Worm (Caenorhabditis elegans): ENCODE data around the gene srxa-5.

Gene srxa-5

DNA sequence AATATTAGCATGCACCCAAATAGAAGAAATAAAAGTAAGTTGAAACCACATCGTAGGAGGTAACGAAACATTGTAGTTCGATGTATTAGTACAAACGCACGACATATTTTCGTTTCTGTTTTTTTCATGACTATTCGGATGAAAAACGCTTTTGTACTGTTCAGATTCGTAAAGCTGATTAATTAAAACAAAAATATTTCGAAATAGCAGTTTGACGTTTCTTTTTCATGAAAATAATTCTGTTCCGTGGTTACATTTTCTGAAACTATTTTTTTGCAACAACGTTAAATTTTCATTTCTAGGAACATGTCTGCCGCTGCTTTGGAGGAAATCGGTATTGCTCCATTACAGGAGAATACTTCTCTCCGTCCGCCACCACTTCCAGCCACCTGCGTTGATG is 43.3 kb upstream of the srxa-5 start, which contains the start of gene rpt-3:
rpt-3 (plus strand) TSS at position 301 of the 400 bp plus-strand sequence.
- TF ChIP-seq blmp-1 (tag; optimal IDR thresholded peaks at IDR 0.05; ENCODE audit: insufficient read depth) (no peak), alr-1 (tag; optimal IDR thresholded peaks at IDR 0.05) (no peak), ztf-1 (GFP tag; conservative IDR thresholded peaks at IDR 0.05) (no peak), lsy-2 (tag; optimal IDR thresholded peaks at IDR 0.05) (no peak), elt-1 (tag; optimal IDR thresholded peaks at IDR 0.05) (no peak), zag-1 (tag; optimal IDR thresholded peaks at IDR 0.05) (no peak), mdl-1 (tag; optimal IDR thresholded peaks at IDR 0.05) (no peak), F13H6.1 (tag; optimal IDR thresholded peaks at IDR 0.05) (no peak)

DNA sequence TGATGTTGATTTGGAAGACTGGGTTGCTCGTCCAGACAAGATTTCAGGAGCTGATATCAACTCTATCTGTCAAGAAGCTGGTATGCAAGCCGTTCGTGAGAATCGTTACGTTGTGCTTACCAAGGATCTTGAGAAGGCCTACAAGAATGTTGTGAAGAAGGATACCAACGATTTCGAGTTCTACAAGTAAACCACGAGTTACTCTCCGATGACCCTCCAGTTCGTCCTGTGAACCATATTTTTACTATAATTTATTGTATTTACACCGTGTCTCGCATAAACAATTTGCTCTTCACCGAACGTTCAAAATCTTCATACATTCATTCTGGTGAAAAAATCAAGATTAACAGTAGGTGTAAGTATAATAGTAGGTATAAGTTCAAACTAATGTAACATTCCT is 41.8 kb upstream of the srxa-5 start:
- no peak for TF ChIP-seq nhr-12 (tag; optimal IDR thresholded peaks at IDR 0.05)
- no peak for TF ChIP-seq peb-1 (tag; optimal IDR thresholded peaks at IDR 0.05)
- no peak for TF ChIP-seq sem-4 (tag; optimal IDR thresholded peaks at IDR 0.05)
- TF ChIP-seq nhr-23 (tag; optimal IDR thresholded peaks at IDR 0.05) = no peak
- TF ChIP-seq dmd-4 (tag; optimal IDR thresholded peaks at IDR 0.05) = no peak
- TF ChIP-seq mbf-1 (tag; optimal IDR thresholded peaks at IDR 0.05) = no peak
- no peak for TF ChIP-seq ceh-82 (tag; optimal IDR thresholded peaks at IDR 0.05)
- TF ChIP-seq unc-39 (tag; optimal IDR thresholded peaks at IDR 0.05) = no peak

DNA sequence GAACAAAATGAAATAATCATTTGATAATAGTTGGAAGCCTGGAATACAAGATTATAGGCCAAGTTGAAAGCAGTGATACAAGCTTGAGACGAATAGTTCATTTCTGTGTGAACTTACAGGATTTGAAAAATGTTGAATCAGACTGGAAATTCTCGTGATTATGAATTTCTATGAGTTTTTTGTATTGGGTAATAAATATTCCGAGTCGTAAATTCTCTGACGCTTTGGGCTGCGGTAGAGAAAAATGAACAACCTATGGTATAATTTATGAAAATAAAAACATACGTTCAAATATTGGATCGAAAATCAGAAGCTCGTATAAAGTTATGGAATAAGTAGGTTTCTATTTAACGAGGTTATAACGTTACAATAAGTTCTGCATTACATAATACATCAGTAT is 39.9 kb upstream of the srxa-5 start, which contains the start of gene srb-11:
srb-11 (minus strand) TSS at position 101 of the 400 bp plus-strand sequence.
- TF ChIP-seq peb-1 (tag; optimal IDR thresholded peaks at IDR 0.05) (no peak), mab-5 (tag; optimal IDR thresholded peaks at IDR 0.05) (no peak), R02D3.7 (tag; optimal IDR thresholded peaks at IDR 0.05) (no peak), elt-3 (tag; optimal IDR thresholded peaks at IDR 0.05) (no peak)

DNA sequence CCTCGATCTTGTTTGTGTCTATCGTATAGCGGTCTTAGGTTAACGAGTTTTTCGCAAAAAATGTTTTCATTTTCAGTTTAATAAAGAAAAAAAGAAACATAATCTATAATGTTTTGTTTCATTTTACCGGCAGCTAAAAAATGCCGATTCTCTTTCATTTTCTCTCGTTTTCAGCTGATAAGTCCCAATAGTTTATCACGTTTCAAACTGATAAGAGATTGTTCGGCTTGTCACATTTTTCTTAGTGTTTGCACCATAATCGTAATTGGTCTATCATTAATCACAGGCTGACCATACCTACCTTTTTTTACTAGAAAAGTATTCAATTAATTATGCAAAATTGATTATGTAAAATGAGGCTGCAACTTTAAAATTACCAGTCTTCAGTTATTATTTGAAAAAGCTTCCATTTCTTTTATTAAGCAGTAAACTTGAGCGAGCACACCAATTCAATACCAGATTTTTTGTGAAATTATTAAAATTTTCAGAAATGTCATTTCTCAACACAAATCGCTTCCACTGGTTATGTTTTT is 37.5 kb upstream of the srxa-5 start, which contains the start of gene F23F12.13:
F23F12.13 (plus strand) TSS at position 483 of the 533 bp plus-strand sequence.
- TF ChIP-seq nhr-23 (tag; optimal IDR thresholded peaks at IDR 0.05) = no peak
- TF ChIP-seq Y55F3AM.14 (GFP tag; optimal IDR thresholded peaks at IDR 0.05) = no peak
- TF ChIP-seq sma-9 (GFP tag; optimal IDR thresholded peaks at IDR 0.05) = peak; percentile 24
- no peak for TF ChIP-seq sma-9 (tag; optimal IDR thresholded peaks at IDR 0.05)
- peak; percentile 61 for TF ChIP-seq fos-1 (tag; optimal IDR thresholded peaks at IDR 0.05)
- no peak for TF ChIP-seq sem-4 (tag; optimal IDR thresholded peaks at IDR 0.05)

DNA sequence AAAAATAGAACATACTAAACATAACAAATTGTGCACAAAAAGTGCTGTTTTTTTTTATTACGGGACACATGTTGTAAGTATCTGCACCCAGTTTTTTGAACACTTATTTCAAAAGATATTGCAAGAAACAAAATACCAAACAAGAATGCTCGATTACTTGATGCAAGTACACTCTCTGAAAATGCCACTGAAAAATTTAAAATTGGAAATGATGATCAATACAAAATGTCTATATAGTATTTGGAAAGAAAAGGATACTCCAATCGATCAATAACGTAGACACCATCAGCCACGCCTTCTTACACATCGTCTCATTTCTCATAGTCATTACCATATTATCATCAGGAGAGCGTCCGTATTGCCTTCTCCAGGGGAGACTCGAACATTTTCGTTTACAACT is 34.6 kb upstream of the srxa-5 start, which contains the start of gene sdz-15:
sdz-15 (plus strand) TSS at position 301 of the 400 bp plus-strand sequence.
- TF ChIP-seq nhr-25 (tag; optimal IDR thresholded peaks at IDR 0.05) (no peak), lsy-2 (tag; optimal IDR thresholded peaks at IDR 0.05) (no peak), R02D3.7 (tag; optimal IDR thresholded peaks at IDR 0.05) (no peak), blmp-1 (tag; optimal IDR thresholded peaks at IDR 0.05; ENCODE audit: insufficient read depth) (no peak), sma-9 (GFP tag; optimal IDR thresholded peaks at IDR 0.05) (no peak), sma-9 (tag; optimal IDR thresholded peaks at IDR 0.05) (no peak), nhr-11 (tag; optimal IDR thresholded peaks at IDR 0.05) (no peak), nhr-77 (tag; optimal IDR thresholded peaks at IDR 0.05) (no peak), unc-39 (tag; optimal IDR thresholded peaks at IDR 0.05) (no peak), mdl-1 (tag; optimal IDR thresholded peaks at IDR 0.05) (no peak), ztf-4 (tag; optimal IDR thresholded peaks at IDR 0.05) (no peak), nhr-23 (tag; optimal IDR thresholded peaks at IDR 0.05) (no peak), sem-4 (tag; optimal IDR thresholded peaks at IDR 0.05) (no peak), alr-1 (tag; optimal IDR thresholded peaks at IDR 0.05) (no peak), ama-1 (optimal IDR thresholded peaks at IDR 0.05) (no peak)

DNA sequence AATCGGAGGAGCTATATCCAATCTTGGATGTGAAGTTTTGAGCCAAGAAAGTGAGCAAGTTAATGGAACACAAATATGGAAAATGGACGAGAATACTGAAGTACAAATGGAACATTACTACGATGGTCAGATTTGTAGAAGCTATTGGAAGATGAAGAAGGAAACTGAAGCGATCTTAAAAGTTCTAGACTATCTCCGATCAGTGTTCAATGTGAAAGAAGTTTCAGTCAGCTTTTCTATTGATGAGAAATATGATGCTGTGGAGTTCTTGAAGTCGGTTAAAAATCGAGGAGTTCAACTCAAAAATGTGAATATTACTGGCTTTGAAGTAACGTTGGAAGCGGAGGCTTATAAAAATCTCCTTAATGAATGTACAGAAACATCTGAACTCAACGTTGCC is 33.6 kb upstream of the srxa-5 start:
- TF ChIP-seq nhr-11 (tag; optimal IDR thresholded peaks at IDR 0.05) = no peak
- TF ChIP-seq ceh-82 (tag; optimal IDR thresholded peaks at IDR 0.05) = no peak
- no peak for TF ChIP-seq unc-62 (GFP tag; optimal IDR thresholded peaks at IDR 0.05)
- no peak for TF ChIP-seq zag-1 (tag; optimal IDR thresholded peaks at IDR 0.05)
- no peak for TF ChIP-seq lin-11 (tag; optimal IDR thresholded peaks at IDR 0.05)
- TF ChIP-seq nhr-237 (tag; optimal IDR thresholded peaks at IDR 0.05) = no peak
- no peak for TF ChIP-seq unc-39 (tag; optimal IDR thresholded peaks at IDR 0.05)
- TF ChIP-seq alr-1 (tag; optimal IDR thresholded peaks at IDR 0.05) = no peak
- no peak for TF ChIP-seq lsy-2 (tag; optimal IDR thresholded peaks at IDR 0.05)
- TF ChIP-seq mdl-1 (tag; optimal IDR thresholded peaks at IDR 0.05) = no peak
- no peak for TF ChIP-seq dmd-4 (tag; optimal IDR thresholded peaks at IDR 0.05)
- no peak for TF ChIP-seq ZK546.5 (tag; optimal IDR thresholded peaks at IDR 0.05)
- TF ChIP-seq ceh-16 (tag; optimal IDR thresholded peaks at IDR 0.05) = no peak
- no peak for TF ChIP-seq mbf-1 (tag; optimal IDR thresholded peaks at IDR 0.05)
- TF ChIP-seq gmeb-1 (tag; optimal IDR thresholded peaks at IDR 0.05) = no peak
- TF ChIP-seq nhr-129 (tag; optimal IDR thresholded peaks at IDR 0.05) = no peak
- no peak for TF ChIP-seq ztf-4 (tag; optimal IDR thresholded peaks at IDR 0.05)
- no peak for TF ChIP-seq elt-3 (tag; optimal IDR thresholded peaks at IDR 0.05)
- TF ChIP-seq lin-39 (tag; optimal IDR thresholded peaks at IDR 0.05) = no peak
- TF ChIP-seq snpc-4 (tag; optimal IDR thresholded peaks at IDR 0.05) = no peak

Measured in whole organism, L2 larva.